Worm (Caenorhabditis elegans): Measurements from ENCODE around the gene pptr-2.

ce11 chrV:11010768-11011167 is 24.0 kb downstream of the pptr-2 start:
- TF ChIP-seq tab-1 (GFP tag; IDR thresholded peaks at IDR 0.05) (no peak), T22C8.4 (GFP tag; IDR thresholded peaks at IDR 0.05) (no peak), flt-1 (GFP tag; IDR thresholded peaks at IDR 0.05) (no peak), ref-1 (GFP tag; conservative IDR thresholded peaks at IDR 0.05) (no peak), klf-2 (GFP tag; conservative IDR thresholded peaks at IDR 0.05) (no peak), med-1 (GFP tag; optimal IDR thresholded peaks at IDR 0.05; ENCODE audit: insufficient read depth) (no peak), ztf-23 (GFP tag; IDR thresholded peaks at IDR 0.05) (no peak), ztf-29 (GFP tag; IDR thresholded peaks at IDR 0.05) (no peak)

All from whole organism, midembryonic.